Fruit fly (Drosophila melanogaster) ovary, adult (tissue): ENCODE measurements around the gene CG11629.

Source experiments
- CG17801 ChIP-seq: fragments of 200-800 bp; optimal IDR thresholded peaks from 2 replicates; lab custom pipeline; 2019; ENCODE audit warnings: missing biosample characterization, mild to moderate bottlenecking, missing genetic modification characterization, moderate library complexity; ENCODE audit not compliant: partially characterized antibody

CG11629 gene

DNA sequence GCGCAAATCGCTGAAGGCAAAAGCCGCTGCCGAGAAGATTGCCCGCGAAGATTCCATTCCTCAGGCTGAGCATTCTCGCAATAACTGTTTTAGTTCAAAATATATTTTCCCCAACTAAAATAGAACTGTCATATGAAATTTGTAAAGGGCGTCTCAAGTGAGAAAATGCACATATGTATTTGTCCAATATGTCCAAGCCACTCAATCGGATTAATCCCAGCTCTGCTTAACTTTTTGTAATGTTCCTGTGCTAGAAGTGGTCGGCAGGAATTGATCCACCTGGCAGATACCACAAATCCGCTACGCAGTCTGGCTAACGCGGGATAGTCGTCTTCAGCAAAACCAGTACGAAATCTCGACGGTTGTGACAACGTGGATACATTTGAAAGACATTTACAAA is at the start of gene CG11629:
CG11629 (minus strand) TSS at position 101 of the 400 bp plus-strand sequence.
- TF ChIP-seq CG17801: no peak

- no peak for TF ChIP-seq CG17801
Observed at dm6 chr2L:21933496-21933895, 35.4 kb upstream of the CG11629 start.

DNA sequence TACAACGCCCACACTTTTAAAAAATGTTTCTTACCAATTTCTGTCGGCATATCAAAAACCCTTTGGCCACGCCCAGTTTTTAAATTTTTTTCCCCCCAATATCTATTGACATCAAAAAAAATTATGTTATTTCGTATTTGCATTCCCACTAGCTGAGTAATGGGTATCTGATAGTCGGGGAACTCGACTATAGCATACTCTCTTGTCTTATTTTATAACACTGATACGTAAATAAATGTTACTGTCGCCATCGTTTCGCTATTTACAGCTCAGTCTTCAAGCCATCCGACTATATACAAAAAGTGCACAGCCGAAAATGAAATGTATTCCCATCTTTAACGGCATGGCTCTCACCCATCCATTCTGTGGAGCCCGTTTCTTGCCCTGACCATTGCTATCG is 25.2 kb upstream of the CG11629 start:
- TF ChIP-seq CG17801: no peak

DNA sequence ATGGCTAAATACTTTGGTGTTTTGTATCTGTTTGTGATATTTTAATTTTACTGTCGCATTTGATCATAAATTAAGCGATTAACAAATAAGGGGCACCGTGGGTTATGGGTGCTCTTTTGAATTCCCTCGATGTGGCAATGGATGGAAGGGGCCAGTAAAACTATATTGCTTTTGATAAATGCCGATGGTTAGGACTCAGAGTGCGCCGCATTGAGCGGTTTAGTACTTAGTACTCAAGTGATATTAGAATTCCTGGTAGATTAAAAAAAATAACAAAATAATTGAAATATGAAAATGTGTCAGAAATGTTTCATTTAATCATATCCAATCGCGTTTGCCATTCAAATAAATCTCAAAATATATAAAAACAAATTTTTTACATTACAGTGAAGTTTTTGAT is 17.9 kb upstream of the CG11629 start, which contains the start of gene CG11634:
CG11634 (plus strand) TSS at position 301 of the 400 bp plus-strand sequence.
- no peak for TF ChIP-seq CG17801

DNA sequence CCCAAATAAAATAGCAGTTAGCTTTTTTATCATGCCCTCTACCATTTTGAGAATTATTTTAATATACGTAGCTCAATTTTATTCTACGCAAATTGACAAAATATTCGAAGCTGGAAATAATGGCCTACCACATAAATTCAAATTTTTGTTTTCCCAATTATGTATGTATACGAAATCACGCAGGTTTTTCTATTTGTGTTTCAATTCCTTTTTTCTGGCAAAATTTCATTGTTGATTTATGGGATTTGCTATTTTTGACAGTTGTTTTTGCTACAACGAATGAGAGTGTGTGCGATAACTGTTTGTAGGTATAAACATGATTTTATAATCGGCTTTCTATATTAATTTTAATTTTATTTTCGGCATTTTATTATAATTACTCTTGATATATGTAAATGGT is 17.2 kb upstream of the CG11629 start, which contains the start of gene CG31600:
CG31600 (minus strand) TSS at position 101 of the 400 bp plus-strand sequence.
- TF ChIP-seq CG17801: no peak

DNA sequence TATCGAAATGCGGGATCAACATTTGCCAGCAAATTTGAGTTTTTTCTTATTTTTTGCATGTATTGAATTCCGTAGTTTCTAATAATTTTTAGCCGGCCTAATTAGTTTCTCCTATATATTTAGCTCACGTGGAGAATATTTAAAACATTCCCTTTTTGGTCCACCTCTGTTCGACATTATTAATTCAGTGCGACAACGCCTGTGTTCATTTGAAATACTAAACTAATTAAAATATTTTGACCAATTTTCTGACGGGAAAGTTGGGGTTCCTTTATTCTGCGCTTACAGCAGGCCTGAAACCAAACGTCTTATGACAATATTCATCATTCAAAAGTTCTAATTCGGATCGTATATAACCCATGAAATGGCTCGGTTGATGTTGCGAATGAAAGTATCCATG is 7.9 kb upstream of the CG11629 start, which contains the start of gene CG1428:
CG1428 (plus strand) TSS at position 301 of the 400 bp plus-strand sequence.
- TF ChIP-seq CG17801: no peak

- no peak for TF ChIP-seq CG17801
Observed at dm6 chr2L:21905139-21905538, 7.0 kb upstream of the CG11629 start.

dm6 chr2L:21904183-21904582 is 6.1 kb upstream of the CG11629 start:
- TF ChIP-seq CG17801: no peak

DNA sequence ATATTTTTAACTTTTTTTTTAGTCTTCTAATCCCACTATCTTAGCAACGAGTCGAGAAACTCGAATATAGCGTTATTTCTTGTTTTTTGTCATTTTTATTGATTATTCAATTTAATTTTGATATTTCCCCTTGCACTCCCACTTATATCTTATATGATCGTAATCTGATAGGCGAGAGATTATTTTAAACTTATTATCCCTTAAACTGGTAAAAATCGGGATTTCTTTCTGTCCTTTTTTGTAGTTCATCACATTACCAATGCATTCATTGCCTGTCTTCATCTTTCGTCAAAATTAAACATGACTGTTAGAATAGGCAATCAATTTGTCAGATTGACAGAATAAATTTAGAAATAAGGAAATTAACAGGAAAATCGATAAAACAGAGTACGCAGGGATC is 4.6 kb upstream of the CG11629 start, which contains the start of gene CG1421:
CG1421 (plus strand) TSS at position 301 of the 400 bp plus-strand sequence.
- no peak for TF ChIP-seq CG17801

DNA sequence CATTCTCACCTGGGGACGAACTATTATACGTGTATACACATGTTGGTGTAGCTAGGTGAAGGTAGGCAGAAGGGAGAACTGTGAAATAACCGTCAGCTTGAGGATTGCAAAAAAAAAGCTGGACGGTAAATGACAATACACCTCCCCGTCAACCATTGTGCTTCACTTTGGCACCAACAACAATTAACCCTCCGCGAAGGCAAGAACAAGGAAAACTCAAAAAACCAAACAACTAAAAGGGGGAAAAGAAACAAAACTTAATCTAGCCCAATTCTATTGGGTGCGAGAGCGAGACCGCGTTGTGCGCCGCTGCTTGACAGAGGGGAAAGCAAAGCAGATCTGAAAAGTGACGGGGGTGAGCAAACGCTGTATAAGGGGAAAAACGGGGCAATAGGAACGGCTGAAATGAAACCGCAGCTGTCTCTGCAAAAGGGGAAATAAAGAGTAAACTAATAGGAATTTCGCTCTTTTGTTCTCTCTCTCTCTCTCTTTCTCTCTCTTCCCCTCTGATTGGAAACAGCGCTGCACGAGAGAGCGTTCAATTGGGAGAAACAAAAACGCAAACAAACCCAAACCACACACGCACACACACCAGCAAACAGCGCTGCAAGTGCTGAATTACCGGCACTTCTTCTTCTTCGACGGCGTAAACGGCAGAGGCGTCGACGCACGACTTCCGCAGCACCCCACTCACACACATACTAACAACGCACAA is 1.1 kb upstream of the CG11629 start:
- no peak for TF ChIP-seq CG17801

DNA sequence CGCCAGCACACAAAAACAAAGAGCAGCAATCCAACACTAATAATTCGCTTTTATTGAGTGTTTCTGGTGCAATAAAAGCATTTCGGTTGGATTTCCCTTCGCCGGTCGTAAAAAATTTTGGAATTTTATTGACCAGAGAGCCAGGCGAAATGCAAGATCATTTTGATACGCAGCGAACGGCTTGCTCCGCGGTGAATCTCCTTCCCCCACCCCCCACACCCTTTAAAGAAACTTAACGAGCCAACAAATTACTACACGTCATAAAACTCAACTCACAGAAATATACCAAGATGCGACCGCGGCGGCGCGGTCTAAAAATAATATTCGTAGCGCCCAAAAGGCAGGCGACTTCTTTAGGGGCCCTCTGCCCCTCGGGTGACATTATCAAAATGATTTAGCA is 2.0 kb downstream of the CG11629 start:
- no peak for TF ChIP-seq CG17801

DNA sequence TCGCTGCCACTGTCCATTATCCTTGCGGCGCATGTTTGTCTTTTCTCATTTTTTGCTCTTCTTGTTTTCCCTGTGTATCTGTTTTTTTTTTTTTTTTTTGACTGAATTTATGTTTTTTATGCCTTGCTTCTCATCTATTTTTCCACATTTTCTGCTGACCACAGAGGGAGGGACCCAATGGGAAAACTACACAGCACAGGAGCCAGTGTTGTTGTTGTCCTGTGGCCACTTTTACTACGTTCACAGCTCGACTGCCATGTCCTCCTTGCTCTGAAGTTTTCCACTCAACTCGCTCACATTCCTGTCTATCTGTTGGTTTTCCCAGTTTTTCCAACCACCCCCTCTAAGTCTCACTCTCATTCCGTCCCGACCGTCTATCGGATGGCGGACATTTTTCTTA is 7.9 kb downstream of the CG11629 start:
- no peak for TF ChIP-seq CG17801

dm6 chr2L:21887582-21887981 is 10.5 kb downstream of the CG11629 start:
- no peak for TF ChIP-seq CG17801

DNA sequence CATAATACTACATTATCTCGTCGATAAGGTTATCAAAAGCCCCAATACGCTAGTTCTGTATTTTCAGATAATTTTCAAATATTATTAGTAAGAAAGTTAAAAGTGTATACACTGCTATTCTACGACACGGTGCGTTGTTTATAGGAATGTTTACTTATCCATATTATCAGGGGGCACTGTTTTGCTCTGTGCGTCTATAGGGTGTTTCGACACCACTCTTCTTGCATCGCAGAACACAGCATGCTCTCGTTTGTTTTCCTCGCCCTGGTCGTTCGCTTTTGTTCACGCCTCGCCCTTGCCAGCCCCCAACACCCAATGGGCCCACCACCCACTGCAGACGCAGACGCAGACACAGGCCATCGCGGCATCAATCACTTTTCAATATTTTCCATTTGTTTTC is 11.8 kb downstream of the CG11629 start:
- TF ChIP-seq CG17801: no peak

dm6 chr2L:21885502-21885901 is 12.6 kb downstream of the CG11629 start:
- TF ChIP-seq CG17801: no peak

DNA sequence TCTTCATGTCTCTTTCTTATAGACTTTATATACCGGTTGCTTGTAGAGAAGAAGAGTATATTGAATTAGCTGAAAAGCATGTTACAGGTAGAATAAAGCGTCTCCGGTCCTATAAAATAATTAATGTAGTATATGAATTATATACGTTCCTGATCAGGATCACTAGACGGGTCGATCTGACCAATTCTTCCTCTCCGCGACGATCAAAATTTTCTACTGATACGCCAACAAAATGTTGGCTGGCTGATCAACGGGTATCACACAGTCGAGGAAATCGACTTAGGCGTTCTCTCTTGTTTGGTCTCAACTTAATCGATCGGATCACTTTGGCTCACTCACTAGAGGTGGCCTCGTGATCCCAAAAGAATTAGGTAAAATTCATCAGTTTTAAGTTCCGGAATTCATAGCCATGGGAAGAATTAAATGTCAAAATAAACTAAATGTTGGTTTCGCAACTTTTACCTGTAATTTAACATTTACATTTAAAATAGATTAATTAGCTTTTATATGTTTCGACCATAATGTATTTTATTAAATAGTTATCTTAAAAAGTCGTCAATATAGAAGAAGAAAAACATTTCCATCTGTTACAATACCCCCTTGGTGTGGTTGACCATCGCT is 16.5 kb downstream of the CG11629 start:
- no peak for TF ChIP-seq CG17801

DNA sequence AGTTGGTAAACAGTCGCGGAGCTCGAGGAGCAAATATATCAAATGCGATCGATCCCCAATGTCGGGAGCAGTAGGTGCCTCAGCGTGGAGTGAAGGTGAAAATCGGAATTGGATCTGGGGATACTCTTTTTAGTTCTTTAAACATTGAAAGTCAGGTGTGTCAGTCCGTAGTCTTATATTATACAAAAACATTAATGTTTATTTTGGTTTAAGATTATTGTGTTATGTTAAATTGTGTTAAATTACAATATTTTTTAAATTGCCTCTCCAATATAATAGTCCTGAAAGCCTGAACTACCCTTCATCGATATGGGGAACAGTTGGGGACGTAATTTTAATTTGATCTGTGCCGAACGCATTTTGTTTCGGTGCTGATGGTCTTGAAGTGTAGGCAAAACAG is 18.7 kb downstream of the CG11629 start:
- no peak for TF ChIP-seq CG17801

dm6 chr2L:21877006-21877405 is 21.1 kb downstream of the CG11629 start:
- no peak for TF ChIP-seq CG17801
